Fruit fly (Drosophila melanogaster): ENCODE measurements around the gene CG15167.

CG15167 gene

DNA sequence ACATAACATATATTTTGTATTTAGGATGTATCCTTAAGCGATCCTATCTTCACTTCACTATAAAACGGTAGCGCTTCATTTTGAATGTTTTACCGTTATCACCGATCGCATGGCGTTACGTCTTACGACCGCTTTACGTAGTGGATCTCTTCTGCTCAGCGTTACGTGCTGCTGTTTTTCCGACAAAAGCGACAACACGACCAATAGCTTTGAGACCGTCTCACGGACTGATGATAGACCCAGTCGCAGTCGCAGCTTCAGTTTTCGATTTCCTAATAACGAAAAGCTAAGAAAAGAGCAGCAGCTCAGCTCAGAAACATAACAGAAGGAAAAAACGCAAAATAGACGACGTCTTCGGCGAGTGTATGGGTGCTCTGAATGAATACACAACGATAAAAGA, 7.9 kb upstream of the CG15167 start, which contains the start of gene CG10348:
CG10348 (minus strand) TSS at position 234 of the 400 bp plus-strand sequence.
- TF ChIP-seq noc (tag; optimal IDR thresholded peaks at IDR 0.05): no peak

dm6 chr2L:18732760-18733530, 7.2 kb upstream of the CG15167 start:
- no peak for TF ChIP-seq noc (tag; optimal IDR thresholded peaks at IDR 0.05)

dm6 chr2L:18735553-18736167, 4.5 kb upstream of the CG15167 start:
- no peak for TF ChIP-seq noc (tag; optimal IDR thresholded peaks at IDR 0.05)

- no peak for TF ChIP-seq noc (tag; optimal IDR thresholded peaks at IDR 0.05)
Measured at dm6 chr2L:18737239-18737638, 2.9 kb upstream of the CG15167 start.

- no peak for TF ChIP-seq noc (tag; optimal IDR thresholded peaks at IDR 0.05)
Measured at dm6 chr2L:18742710-18743109, 2.6 kb downstream of the CG15167 start.

dm6 chr2L:18743896-18744295, 3.7 kb downstream of the CG15167 start:
- no peak for TF ChIP-seq noc (tag; optimal IDR thresholded peaks at IDR 0.05)

DNA sequence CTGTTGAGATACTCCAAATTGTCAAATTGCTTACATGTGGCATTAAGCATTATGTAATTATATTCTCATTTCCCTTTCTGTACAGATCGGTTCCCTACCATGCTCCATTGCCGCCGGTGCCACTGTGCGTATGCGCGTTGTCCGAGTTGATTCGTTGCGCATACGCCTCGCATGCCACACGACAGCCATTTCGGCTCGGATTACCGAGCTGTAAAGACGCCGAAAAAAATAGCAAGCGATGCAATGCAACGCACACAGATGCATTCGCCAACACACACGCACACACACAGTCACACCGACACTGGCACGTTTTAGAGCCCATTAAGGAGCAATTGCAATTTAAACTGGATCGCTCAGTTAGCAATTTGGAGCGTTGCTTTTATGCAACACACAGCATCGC, 5.3 kb downstream of the CG15167 start:
- TF ChIP-seq noc (tag; optimal IDR thresholded peaks at IDR 0.05): no peak

DNA sequence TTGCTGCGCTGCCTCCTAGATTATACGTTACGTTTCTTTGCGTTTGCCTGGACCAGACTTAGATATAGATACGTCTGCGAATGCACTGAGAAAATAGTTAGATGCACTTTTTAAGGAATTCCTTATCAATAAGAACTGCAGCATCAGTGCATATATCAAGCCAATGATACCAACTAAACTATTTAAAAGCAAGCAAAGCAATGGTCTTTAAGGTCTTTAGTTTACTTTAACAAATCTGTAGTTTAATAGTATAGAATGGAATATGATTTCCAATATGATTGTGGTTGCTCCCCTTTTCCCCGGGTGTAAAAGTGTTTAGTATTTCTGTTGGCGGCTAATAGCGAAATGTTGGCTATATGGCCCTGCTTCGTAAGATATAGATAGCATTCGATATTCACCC, 6.5 kb downstream of the CG15167 start:
- TF ChIP-seq noc (tag; optimal IDR thresholded peaks at IDR 0.05): no peak

- no peak for TF ChIP-seq noc (tag; optimal IDR thresholded peaks at IDR 0.05)
Measured at dm6 chr2L:18751337-18751736, 11.2 kb downstream of the CG15167 start.

- no peak for TF ChIP-seq noc (tag; optimal IDR thresholded peaks at IDR 0.05)
Measured at dm6 chr2L:18752038-18752437, 11.9 kb downstream of the CG15167 start.

DNA sequence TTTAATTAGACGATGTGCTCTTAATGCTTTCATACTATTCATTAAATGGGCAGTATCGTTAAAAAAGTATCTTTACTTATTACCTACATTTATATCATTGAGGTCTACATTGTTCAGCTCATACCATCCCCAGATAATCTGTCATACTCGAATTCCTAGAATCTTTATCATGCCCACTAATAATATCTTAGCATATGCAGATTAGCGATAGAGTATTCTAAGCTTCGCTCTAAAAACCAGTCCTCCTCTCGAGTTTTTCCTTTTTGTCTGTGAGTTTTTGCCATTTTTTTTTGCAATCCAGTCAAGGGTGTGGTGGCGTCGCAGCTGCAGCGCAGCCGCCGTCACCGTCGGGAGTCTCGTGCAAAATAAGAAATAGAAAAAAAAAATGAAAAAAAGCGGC, 12.7 kb downstream of the CG15167 start:
- TF ChIP-seq noc (tag; optimal IDR thresholded peaks at IDR 0.05): no peak

dm6 chr2L:18753242-18753641, 13.1 kb downstream of the CG15167 start:
- no peak for TF ChIP-seq noc (tag; optimal IDR thresholded peaks at IDR 0.05)

DNA sequence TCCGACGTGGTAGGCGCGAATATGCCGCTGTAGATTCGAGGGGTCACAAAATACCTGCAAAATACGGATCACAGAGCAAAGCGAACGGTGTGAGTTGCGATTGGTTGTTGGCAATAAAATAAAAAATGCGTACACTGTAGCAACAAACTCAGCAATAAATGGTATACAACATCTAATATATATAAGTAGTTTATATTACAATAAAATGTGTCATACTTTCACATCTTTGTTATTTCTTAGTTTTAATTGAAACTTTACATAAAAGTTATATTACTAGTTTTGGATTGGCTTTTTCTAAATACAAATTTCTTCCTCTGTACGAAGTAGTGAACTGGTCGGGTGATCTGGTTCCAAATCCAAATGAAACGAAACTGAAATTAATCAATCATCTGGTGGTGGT, 25.6 kb downstream of the CG15167 start:
- no peak for TF ChIP-seq noc (tag; optimal IDR thresholded peaks at IDR 0.05)

- TF ChIP-seq noc (tag; optimal IDR thresholded peaks at IDR 0.05): no peak
Measured at dm6 chr2L:18767137-18767536, 27.0 kb downstream of the CG15167 start.

DNA sequence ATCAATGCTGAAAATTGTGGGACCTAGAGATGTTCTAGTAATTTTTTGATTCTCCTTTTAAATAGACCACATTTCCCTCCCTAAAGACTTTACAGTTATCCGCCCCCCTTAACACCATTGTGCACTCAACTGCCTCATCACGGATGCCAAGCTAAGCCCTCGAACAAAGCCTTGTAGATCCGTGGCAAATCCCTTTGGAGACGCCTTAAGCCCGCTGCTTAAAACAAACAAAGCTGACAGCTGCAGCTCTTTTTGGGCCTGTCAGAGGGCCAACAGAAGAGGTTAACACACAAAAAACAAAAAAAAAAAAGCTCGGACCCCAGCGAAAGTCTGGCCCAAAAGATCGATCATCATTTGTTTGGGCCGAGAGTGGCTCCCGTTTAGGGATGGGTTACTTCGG, 27.7 kb downstream of the CG15167 start:
- no peak for TF ChIP-seq noc (tag; optimal IDR thresholded peaks at IDR 0.05)

DNA sequence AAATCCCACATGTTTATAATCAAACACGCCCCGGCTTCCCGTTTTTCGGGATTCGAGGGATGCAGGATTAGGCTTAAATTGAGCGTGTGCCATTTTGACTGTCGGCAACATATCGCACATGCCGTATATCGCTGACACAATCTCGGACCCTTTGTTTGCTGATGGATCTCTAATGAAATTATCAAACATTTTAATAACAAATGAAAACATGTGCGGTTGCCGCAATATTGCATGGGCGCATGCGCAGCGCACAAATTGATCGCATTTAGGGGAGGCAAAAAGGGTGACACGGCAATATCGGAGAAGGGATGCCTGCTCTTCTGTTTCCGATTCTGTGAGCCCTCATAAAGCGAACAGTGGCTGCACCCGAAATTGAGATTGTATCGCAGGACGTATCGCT, 35.1 kb downstream of the CG15167 start:
- no peak for TF ChIP-seq noc (tag; optimal IDR thresholded peaks at IDR 0.05)

dm6 chr2L:18776559-18776958, 36.4 kb downstream of the CG15167 start:
- no peak for TF ChIP-seq noc (tag; optimal IDR thresholded peaks at IDR 0.05)

DNA sequence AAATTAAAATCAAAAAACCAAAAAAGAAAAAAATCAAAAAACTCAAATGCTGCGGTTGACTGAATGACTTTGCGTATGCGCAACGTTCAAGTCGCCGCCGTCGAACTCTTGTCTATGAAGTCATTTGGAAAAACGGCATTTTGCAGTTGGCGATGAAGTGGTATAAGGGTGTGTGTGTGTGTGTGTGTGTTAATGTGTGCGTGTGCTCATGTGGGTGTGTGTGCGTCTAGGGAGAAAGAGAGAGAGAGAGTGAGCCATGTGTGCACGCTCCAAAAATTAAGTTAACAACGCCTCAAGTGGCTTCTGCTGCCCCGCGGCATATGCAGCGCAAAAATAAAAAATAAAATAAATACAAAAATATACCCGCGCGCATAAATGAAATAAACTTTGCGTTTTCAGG, 37.3 kb downstream of the CG15167 start:
- TF ChIP-seq noc (tag; optimal IDR thresholded peaks at IDR 0.05): no peak

All from whole organism, larva.